Worm (Caenorhabditis elegans) whole organism, young adult: ENCODE measurements around the gene F10E7.1.

Experiments used
- B0261.1 ChIP-seq: sonication (generic microtip); optimal IDR thresholded peaks from 2 replicates; lab custom pipeline; 2016; ENCODE audit warnings: mild to moderate bottlenecking, missing genetic modification characterization, moderate library complexity, missing compliant biosample characterization
- B0336.3 ChIP-seq: fragments of 200-800 bp; sonication (Bioruptor generic); IDR thresholded peaks from 2 replicates; pipeline ENCODE4 v1.3.6; 2022; ENCODE audit warnings: missing genetic modification characterization, missing compliant biosample characterization
- C06A6.2 ChIP-seq: fragments of 200-800 bp; sonication (Bioruptor generic); conservative IDR thresholded peaks from 2 replicates; pipeline ENCODE4 v1.3.6; 2022; ENCODE audit warnings: missing genetic modification characterization, missing compliant biosample characterization
- D2030.7 ChIP-seq: fragments of 200-800 bp; sonication (Bioruptor generic); IDR thresholded peaks from 2 replicates; pipeline ENCODE4 v1.3.6; 2022; ENCODE audit warnings: missing genetic modification reagents, missing genetic modification characterization, missing compliant biosample characterization
- F33H1.4 ChIP-seq: fragments of 200-800 bp; sonication (Bioruptor generic); IDR thresholded peaks from 2 replicates; pipeline ENCODE4 v1.3.6; 2022; ENCODE audit warnings: missing genetic modification reagents, missing genetic modification characterization, missing compliant biosample characterization
- F37B4.10 ChIP-seq: fragments of 200-800 bp; sonication (Bioruptor generic); IDR thresholded peaks from 2 replicates; pipeline ENCODE4 v1.3.6; 2022; ENCODE audit warnings: missing genetic modification characterization, missing compliant biosample characterization
- F49E8.2 ChIP-seq: sonication (generic microtip); optimal IDR thresholded peaks from 3 replicates; lab custom pipeline; 2017; ENCODE audit warnings: missing genetic modification characterization, mild to moderate bottlenecking, missing compliant biosample characterization, antibody characterized with exemption, moderate library complexity; ENCODE audit not compliant: insufficient read depth
- F52B5.7 ChIP-seq: sonication (generic microtip); optimal IDR thresholded peaks from 2 replicates; lab custom pipeline; 2016; ENCODE audit warnings: mild to moderate bottlenecking, missing genetic modification characterization, missing compliant biosample characterization
- Y56A3A.18 ChIP-seq: fragments of 200-800 bp; sonication (Bioruptor generic); IDR thresholded peaks from 2 replicates; pipeline ENCODE4 v1.3.6; 2022; ENCODE audit warnings: missing genetic modification reagents, missing genetic modification characterization, missing compliant biosample characterization
- Y67H2A.10 ChIP-seq: fragments of 200-800 bp; sonication (Bioruptor generic); conservative IDR thresholded peaks from 2 replicates; pipeline ENCODE4 v1.3.6; 2022; ENCODE audit warnings: missing genetic modification reagents, missing genetic modification characterization, missing compliant biosample characterization
- Y95B8A.8 ChIP-seq: fragments of 200-800 bp; sonication (Bioruptor generic); IDR thresholded peaks from 2 replicates; pipeline ENCODE4 v1.3.6; 2022; ENCODE audit warnings: missing genetic modification reagents, missing genetic modification characterization, missing compliant biosample characterization
- ZK185.1 ChIP-seq: sonication (generic microtip); optimal IDR thresholded peaks from 2 replicates; lab custom pipeline; 2016; ENCODE audit warnings: mild to moderate bottlenecking, missing genetic modification characterization, missing compliant biosample characterization; ENCODE audit not compliant: poor library complexity, severe bottlenecking
- aptf-2 ChIP-seq: fragments of 200-800 bp; sonication (Bioruptor generic); conservative IDR thresholded peaks from 2 replicates; pipeline ENCODE4 v1.3.6; 2022; ENCODE audit warnings: missing genetic modification reagents, missing genetic modification characterization, missing compliant biosample characterization
- aptf-3 ChIP-seq: fragments of 200-800 bp; sonication (Bioruptor generic); IDR thresholded peaks from 2 replicates; pipeline ENCODE4 v1.3.6; 2022; ENCODE audit warnings: missing genetic modification characterization, missing compliant biosample characterization
- athp-1 ChIP-seq: sonication (generic microtip); optimal IDR thresholded peaks from 2 replicates; lab custom pipeline; 2017; ENCODE audit warnings: mild to moderate bottlenecking, missing genetic modification characterization, missing compliant biosample characterization
- attf-3 ChIP-seq: fragments of 200-800 bp; sonication (Bioruptor generic); conservative IDR thresholded peaks from 2 replicates; pipeline ENCODE4 v1.3.6; 2022; ENCODE audit warnings: missing genetic modification reagents, missing genetic modification characterization, missing compliant biosample characterization
- attf-6 ChIP-seq: fragments of 200-800 bp; sonication (Bioruptor generic); IDR thresholded peaks from 2 replicates; pipeline ENCODE4 v1.3.6; 2022; ENCODE audit warnings: missing genetic modification reagents, missing genetic modification characterization, missing compliant biosample characterization
- ccch-3 ChIP-seq: fragments of 200-800 bp; sonication (Bioruptor generic); optimal IDR thresholded peaks from 2 replicates; lab custom pipeline; 2018; ENCODE audit warnings: mild to moderate bottlenecking, missing genetic modification characterization, missing compliant biosample characterization
- ceh-100 ChIP-seq: fragments of 200-800 bp; sonication (Bioruptor generic); IDR thresholded peaks from 2 replicates; pipeline ENCODE4 v1.3.6; 2022; ENCODE audit warnings: missing genetic modification reagents, missing genetic modification characterization, missing compliant biosample characterization
- ceh-27 ChIP-seq: fragments of 200-800 bp; sonication (Bioruptor generic); optimal IDR thresholded peaks from 2 replicates; lab custom pipeline; 2018; ENCODE audit warnings: mild to moderate bottlenecking, missing genetic modification characterization, moderate library complexity, missing compliant biosample characterization
- ceh-79 ChIP-seq: sonication (generic microtip); optimal IDR thresholded peaks from 2 replicates; lab custom pipeline; 2017; ENCODE audit warnings: mild to moderate bottlenecking, missing genetic modification characterization, missing compliant biosample characterization
- ceh-91 ChIP-seq: fragments of 200-800 bp; sonication (Bioruptor generic); IDR thresholded peaks from 2 replicates; pipeline ENCODE4 v1.3.6; 2022; ENCODE audit warnings: missing genetic modification reagents, missing genetic modification characterization, missing compliant biosample characterization
- die-1 ChIP-seq: sonication (generic microtip); optimal IDR thresholded peaks from 2 replicates; lab custom pipeline; 2016; ENCODE audit warnings: missing genotype, mild to moderate bottlenecking, missing genetic modification characterization, missing compliant biosample characterization
- dpff-1 ChIP-seq: sonication (generic microtip); optimal IDR thresholded peaks from 2 replicates; lab custom pipeline; 2017; ENCODE audit warnings: mild to moderate bottlenecking, missing genetic modification characterization, missing compliant biosample characterization
- dpl-1 ChIP-seq: fragments of 150-350 bp; optimal IDR thresholded peaks from 2 replicates; lab custom pipeline; 2014; ENCODE audit warnings: missing biosample characterization, missing genetic modification reagents, missing genetic modification characterization
- gei-17 ChIP-seq: fragments of 200-800 bp; sonication (Bioruptor generic); optimal IDR thresholded peaks from 2 replicates; lab custom pipeline; 2018; ENCODE audit warnings: mild to moderate bottlenecking, missing genetic modification characterization, missing compliant biosample characterization
- hlh-12 ChIP-seq: sonication (generic microtip); optimal IDR thresholded peaks from 2 replicates; lab custom pipeline; 2016; ENCODE audit warnings: missing genetic modification characterization, missing compliant biosample characterization
- hrde-1 ChIP-seq: sonication (generic microtip); optimal IDR thresholded peaks from 2 replicates; lab custom pipeline; 2016; ENCODE audit warnings: missing genetic modification characterization, mild to moderate bottlenecking, missing compliant biosample characterization, moderate library complexity, missing genotype, missing genetic modification reagents, borderline replicate concordance
- lag-1 ChIP-seq: fragments of 200-800 bp; sonication (Bioruptor generic); IDR thresholded peaks from 2 replicates; pipeline ENCODE4 v1.3.6; 2022; ENCODE audit warnings: missing genetic modification reagents, missing genetic modification characterization, missing compliant biosample characterization
- lin-35 ChIP-seq, 3 experiments: fragments of 150-350 bp in 2 of 3; sonication (generic microtip) in 1 of 3; optimal IDR thresholded peaks; 2 replicates each; lab custom pipeline; 2014 to 2018; ENCODE audit warnings: missing biosample characterization in 3 of 3, missing genetic modification characterization in 3 of 3, missing genetic modification reagents in 3 of 3
- lin-54 ChIP-seq: fragments of 200-800 bp; sonication (Bioruptor generic); optimal IDR thresholded peaks from 2 replicates; lab custom pipeline; 2018; ENCODE audit warnings: mild to moderate bottlenecking, missing genetic modification characterization, missing compliant biosample characterization
- lir-1 ChIP-seq: fragments of 200-800 bp; sonication (Bioruptor generic); conservative IDR thresholded peaks from 2 replicates; pipeline ENCODE4 v1.3.6; 2022; ENCODE audit warnings: missing genetic modification reagents, missing genetic modification characterization, missing compliant biosample characterization
- lsl-1 ChIP-seq: fragments of 200-800 bp; sonication (Bioruptor generic); optimal IDR thresholded peaks from 2 replicates; lab custom pipeline; 2018; ENCODE audit warnings: mild to moderate bottlenecking, missing genetic modification characterization, moderate library complexity, missing compliant biosample characterization
- madf-6 ChIP-seq: fragments of 200-800 bp; sonication (Bioruptor generic); IDR thresholded peaks from 2 replicates; pipeline ENCODE4 v1.3.6; 2022; ENCODE audit warnings: missing genetic modification reagents, missing genetic modification characterization, missing compliant biosample characterization
- mcd-1 ChIP-seq: fragments of 200-800 bp; sonication (Bioruptor generic); IDR thresholded peaks from 2 replicates; pipeline ENCODE4 v1.3.6; 2022; ENCODE audit warnings: missing genetic modification reagents, missing genetic modification characterization, missing compliant biosample characterization
- nfyb-1 ChIP-seq: fragments of 200-800 bp; sonication (Bioruptor generic); IDR thresholded peaks from 2 replicates; pipeline ENCODE4 v1.3.6; 2022; ENCODE audit warnings: missing genetic modification reagents, missing genetic modification characterization, missing compliant biosample characterization
- nhr-120 ChIP-seq: fragments of 200-800 bp; sonication (Bioruptor generic); IDR thresholded peaks from 2 replicates; pipeline ENCODE4 v1.3.6; 2022; ENCODE audit warnings: missing genetic modification characterization, missing compliant biosample characterization
- nhr-179 ChIP-seq: sonication (generic microtip); optimal IDR thresholded peaks from 2 replicates; lab custom pipeline; 2016; ENCODE audit warnings: mild to moderate bottlenecking, missing genetic modification characterization, missing compliant biosample characterization
- pha-4 ChIP-seq: fragments of 150-350 bp; sonication (generic microtip); optimal IDR thresholded peaks from 2 replicates; lab custom pipeline; 2014; ENCODE audit warnings: missing biosample characterization, missing genetic modification reagents, missing genetic modification characterization
- rcor-1 ChIP-seq: fragments of 200-800 bp; sonication (Bioruptor generic); IDR thresholded peaks from 2 replicates; pipeline ENCODE4 v1.3.6; 2022; ENCODE audit warnings: missing genetic modification reagents, missing genetic modification characterization, missing compliant biosample characterization
- rpc-1 ChIP-seq, 2 experiments: fragments of 150-350 bp in 1 of 2; sonication (generic microtip) in 1 of 2; optimal IDR thresholded peaks; 2 replicates each; lab custom pipeline; 2014 to 2018; ENCODE audit warnings: missing biosample characterization in 1 of 2, missing genetic modification characterization in 1 of 2, missing genetic modification reagents in 1 of 2, missing genotype in 1 of 2
- sdz-38 ChIP-seq: sonication (generic microtip); optimal IDR thresholded peaks from 2 replicates; lab custom pipeline; 2016; ENCODE audit warnings: missing genotype, missing genetic modification characterization, missing compliant biosample characterization
- sea-2 ChIP-seq: fragments of 200-800 bp; sonication (Bioruptor generic); IDR thresholded peaks from 2 replicates; pipeline ENCODE4 v1.3.6; 2022; ENCODE audit warnings: missing genetic modification characterization, missing compliant biosample characterization
- snpc-3.4 ChIP-seq: sonication (generic microtip); optimal IDR thresholded peaks from 2 replicates; lab custom pipeline; 2017; ENCODE audit warnings: missing genetic modification characterization, mild to moderate bottlenecking, missing compliant biosample characterization, antibody characterized with exemption, moderate library complexity, missing genotype, missing genetic modification reagents
- sptf-2 ChIP-seq: fragments of 200-800 bp; sonication (Bioruptor generic); optimal IDR thresholded peaks from 2 replicates; lab custom pipeline; 2018; ENCODE audit warnings: mild to moderate bottlenecking, missing genetic modification characterization, missing compliant biosample characterization
- zim-3 ChIP-seq: sonication (generic microtip); optimal IDR thresholded peaks from 2 replicates; lab custom pipeline; 2017; ENCODE audit warnings: mild to moderate bottlenecking, missing genetic modification characterization, moderate library complexity, missing compliant biosample characterization
- ztf-22 ChIP-seq: fragments of 200-800 bp; sonication (Bioruptor generic); optimal IDR thresholded peaks from 2 replicates; lab custom pipeline; 2018; ENCODE audit warnings: mild to moderate bottlenecking, missing genetic modification characterization, moderate library complexity, missing compliant biosample characterization
- ztf-25 ChIP-seq: fragments of 200-800 bp; sonication (Bioruptor generic); IDR thresholded peaks from 2 replicates; pipeline ENCODE4 v1.3.6; 2022; ENCODE audit warnings: missing genetic modification reagents, missing genetic modification characterization, missing compliant biosample characterization
- ztf-26 ChIP-seq: sonication (generic microtip); optimal IDR thresholded peaks from 2 replicates; lab custom pipeline; 2017; ENCODE audit warnings: missing genetic modification characterization, missing compliant biosample characterization

Gene F10E7.1

DNA sequence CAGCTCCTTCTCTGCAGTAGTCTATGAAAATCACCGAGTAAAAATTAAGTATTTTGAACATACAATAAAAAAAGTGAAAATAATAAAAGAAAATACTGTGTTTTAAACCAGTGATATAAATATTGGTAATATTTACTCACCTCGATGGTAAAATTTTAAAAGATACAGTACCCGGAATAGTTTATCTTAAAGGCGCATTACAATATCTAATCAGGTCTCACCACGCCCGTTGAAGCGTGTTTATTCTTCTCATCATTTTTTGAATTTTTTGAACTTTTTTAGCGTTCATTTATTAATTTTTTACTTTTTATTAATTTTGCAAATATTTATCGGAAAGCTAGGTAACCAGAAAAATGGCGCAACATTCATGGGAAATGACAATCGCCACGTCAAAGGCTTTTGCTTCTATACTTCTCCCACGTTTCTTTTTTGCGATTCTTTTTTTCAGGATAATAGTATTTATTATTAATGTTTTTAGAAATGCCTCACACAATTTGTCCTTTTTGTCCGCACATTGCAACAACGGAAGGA is 4.7 kb upstream of the F10E7.1 start, which contains the start of gene F10E7.2:
Gene F10E7.2, plus strand, starts transcription at position 481 of the 531 bp plus-strand sequence.
- no peak for TF ChIP-seq gei-17 (GFP tag; lab: Kevin White, UChicago)
- no peak for TF ChIP-seq aptf-2 (GFP tag; lab: Robert Waterston, UW)
- TF ChIP-seq F33H1.4 (GFP tag; lab: Robert Waterston, UW) = peak; percentile 84
- no peak for TF ChIP-seq rpc-1 (optimal IDR thresholded peaks at IDR 0.05; lab: Kevin White, UChicago)
- no peak for TF ChIP-seq rpc-1 (tag; optimal IDR thresholded peaks at IDR 0.05; lab: Kevin White, UChicago)
- no peak for TF ChIP-seq nhr-179 (tag; lab: Kevin White, UChicago)
- no peak for TF ChIP-seq dpl-1 (GFP tag; lab: Kevin White, UChicago)
- no peak for TF ChIP-seq hrde-1 (tag; lab: Kevin White, UChicago)
- no peak for TF ChIP-seq ztf-25 (GFP tag; lab: Robert Waterston, UW)
- no peak for TF ChIP-seq hlh-12 (tag; lab: Kevin White, UChicago)
- TF ChIP-seq F37B4.10 (GFP tag; lab: Robert Waterston, UW) = no peak
- TF ChIP-seq ceh-100 = no peak
- peak; percentile 18 for TF ChIP-seq lin-54
- TF ChIP-seq madf-6 (GFP tag; lab: Robert Waterston, UW) = peak; percentile 86
- no peak for TF ChIP-seq aptf-3 (GFP tag; lab: Robert Waterston, UW)
- no peak for TF ChIP-seq Y95B8A.8
- no peak for TF ChIP-seq attf-3 (GFP tag; lab: Robert Waterston, UW)
- TF ChIP-seq ceh-91 = no peak
- TF ChIP-seq D2030.7 (GFP tag; lab: Robert Waterston, UW) = peak; percentile 38; the same call in 1 of the 2 replicates
- TF ChIP-seq ccch-3 (GFP tag; lab: Kevin White, UChicago) = no peak
- TF ChIP-seq nhr-120 = no peak
- TF ChIP-seq Y67H2A.10 (GFP tag; lab: Robert Waterston, UW) = no peak
- TF ChIP-seq lsl-1 (GFP tag; lab: Kevin White, UChicago) = peak; percentile 83
- TF ChIP-seq mcd-1 (GFP tag; lab: Robert Waterston, UW) = no peak
- no peak for TF ChIP-seq Y56A3A.18 (GFP tag; lab: Robert Waterston, UW)
- TF ChIP-seq sptf-2 = no peak
- no peak for TF ChIP-seq ztf-26
- no peak for TF ChIP-seq zim-3 (tag; lab: Kevin White, UChicago)
- TF ChIP-seq ceh-27 (GFP tag; lab: Kevin White, UChicago) = no peak
- no peak for TF ChIP-seq die-1 (tag; lab: Kevin White, UChicago)
- TF ChIP-seq F52B5.7 (tag; lab: Kevin White, UChicago) = no peak
- TF ChIP-seq pha-4 (tag; lab: Kevin White, UChicago) = no peak
- no peak for TF ChIP-seq dpff-1
- no peak for TF ChIP-seq ZK185.1 (tag; lab: Kevin White, UChicago)
- TF ChIP-seq lin-35 (GFP tag; optimal IDR thresholded peaks at IDR 0.05; lab: Kevin White, UChicago) = no peak
- TF ChIP-seq attf-6 = no peak
- no peak for TF ChIP-seq ceh-79
- no peak for TF ChIP-seq B0336.3 (GFP tag; lab: Robert Waterston, UW)
- TF ChIP-seq sea-2 (GFP tag; lab: Robert Waterston, UW) = no peak
- no peak for TF ChIP-seq lir-1
- TF ChIP-seq rcor-1 (GFP tag; lab: Robert Waterston, UW) = no peak
- no peak for TF ChIP-seq athp-1 (tag; lab: Kevin White, UChicago)
- no peak for TF ChIP-seq C06A6.2 (GFP tag; lab: Robert Waterston, UW)
- TF ChIP-seq lag-1 (GFP tag; lab: Robert Waterston, UW) = no peak
- no peak for TF ChIP-seq snpc-3.4 (tag; lab: Kevin White, UChicago)
- peak; percentile 30 for TF ChIP-seq F49E8.2 (tag; lab: Kevin White, UChicago)
- TF ChIP-seq B0261.1 (tag; lab: Kevin White, UChicago) = no peak
- TF ChIP-seq sdz-38 (tag; lab: Kevin White, UChicago) = no peak
- TF ChIP-seq ztf-22 (GFP tag; lab: Kevin White, UChicago) = no peak
- TF ChIP-seq nfyb-1 (GFP tag; lab: Robert Waterston, UW) = no peak
